Fruit fly (Drosophila melanogaster): Measurements from ENCODE around the gene CG14506.
A peak's percentile ranks its signal among the peaks of the same experiment; 100 is the strongest.

Gene CG14506

DNA sequence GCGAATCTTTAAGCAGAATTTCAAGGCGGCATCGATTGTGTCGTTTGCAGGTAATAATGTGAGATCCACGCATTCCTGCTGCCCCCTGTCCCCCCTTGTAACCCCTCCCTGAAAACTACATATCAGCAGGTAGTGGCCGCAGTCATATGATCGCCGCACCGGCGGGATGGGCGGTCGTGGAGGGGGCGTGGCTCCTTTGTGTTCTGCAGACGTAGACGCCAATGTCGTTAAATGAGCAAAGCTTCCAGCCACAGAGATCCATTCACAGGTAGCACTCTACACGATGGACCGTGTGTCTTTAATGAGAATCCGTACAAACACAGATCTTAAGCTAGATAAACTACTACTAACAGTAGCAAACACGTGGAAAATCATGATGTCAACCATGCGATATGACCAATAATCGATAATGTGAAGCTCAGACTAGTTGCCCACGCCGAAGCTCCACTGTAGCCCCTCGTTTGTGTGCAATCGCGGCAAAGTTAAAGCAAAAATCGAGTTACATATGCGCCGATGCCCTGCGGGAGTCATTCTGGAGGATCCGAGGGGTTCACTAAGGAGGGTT, 40.9 kb downstream of the CG14506 start, which contains the start of gene CG45544 (continued):
- TF ChIP-seq CG11695 (GFP tag; IDR thresholded peaks at IDR 0.05): no peak
- TF ChIP-seq CG33213 (GFP tag; optimal IDR thresholded peaks at IDR 0.05): no peak
- no peak for TF ChIP-seq CG2129 (GFP tag; IDR thresholded peaks at IDR 0.05; ENCODE audit: partially characterized antibody)
- TF ChIP-seq gsb-n (tag; optimal IDR thresholded peaks at IDR 0.05): no peak
- no peak for TF ChIP-seq h (optimal IDR thresholded peaks at IDR 0.05)
- no peak for TF ChIP-seq prd (optimal IDR thresholded peaks at IDR 0.05)
- peak; percentile 23; the same call in 1 of the 3 replicates for TF ChIP-seq prd (GFP tag; IDR thresholded peaks at IDR 0.05)
- TF ChIP-seq CG8765 (GFP tag; IDR thresholded peaks at IDR 0.05): 0 out of 2 replicates have a peak, but pooled peaks have one; percentile 19
- no peak for TF ChIP-seq Asciz (GFP tag; optimal IDR thresholded peaks at IDR 0.05)
- no peak for TF ChIP-seq Kr (GFP tag; optimal IDR thresholded peaks at IDR 0.05)
- no peak for TF ChIP-seq aop (GFP tag; IDR thresholded peaks at IDR 0.05)
- TF ChIP-seq Abd-B (GFP tag; optimal IDR thresholded peaks at IDR 0.05): no peak
- TF ChIP-seq kni (GFP tag; optimal IDR thresholded peaks at IDR 0.05): no peak
- TF ChIP-seq CG7271 (tag; optimal IDR thresholded peaks at IDR 0.05): no peak
- no peak for TF ChIP-seq dimm (GFP tag; IDR thresholded peaks at IDR 0.05)
- no peak for TF ChIP-seq Awh (GFP tag; IDR thresholded peaks at IDR 0.05)
- peak; percentile 83 for TF ChIP-seq nom (GFP tag; optimal IDR thresholded peaks at IDR 0.05)
- TF ChIP-seq CG17359 (tag; optimal IDR thresholded peaks at IDR 0.05): no peak
- no peak for TF ChIP-seq unc-4 (GFP tag; IDR thresholded peaks at IDR 0.05; ENCODE audit: partially characterized antibody)
- TF ChIP-seq ttk (GFP tag; IDR thresholded peaks at IDR 0.05): no peak
- no peak for TF ChIP-seq da (GFP tag; optimal IDR thresholded peaks at IDR 0.05)
- TF ChIP-seq Xrp1 (GFP tag; IDR thresholded peaks at IDR 0.05): peak; percentile 10; the same call in 1 of the 2 replicates
- TF ChIP-seq Myb (GFP tag; optimal IDR thresholded peaks at IDR 0.05): no peak
- no peak for TF ChIP-seq Deaf1 (tag; optimal IDR thresholded peaks at IDR 0.05)
- TF ChIP-seq nmo (GFP tag; optimal IDR thresholded peaks at IDR 0.05): no peak
- no peak for TF ChIP-seq sim (GFP tag; IDR thresholded peaks at IDR 0.05)
- peak; percentile 66 for TF ChIP-seq grau (tag; optimal IDR thresholded peaks at IDR 0.05)
- TF ChIP-seq CG17385 (GFP tag; optimal IDR thresholded peaks at IDR 0.05): no peak
- no peak for TF ChIP-seq CG8359 (GFP tag; optimal IDR thresholded peaks at IDR 0.05; ENCODE audit: borderline replicate concordance)
- no peak for TF ChIP-seq CG10431 (GFP tag; optimal IDR thresholded peaks at IDR 0.05)
- no peak for TF ChIP-seq CG10462 (GFP tag; optimal IDR thresholded peaks at IDR 0.05)
- TF ChIP-seq Blimp-1 (GFP tag; optimal IDR thresholded peaks at IDR 0.05): no peak
- no peak for TF ChIP-seq CG14014 (GFP tag; IDR thresholded peaks at IDR 0.05)
- TF ChIP-seq CG14667 (GFP tag; IDR thresholded peaks at IDR 0.05): no peak
- TF ChIP-seq wor (GFP tag; IDR thresholded peaks at IDR 0.05): no peak
- TF ChIP-seq CG13894 (tag; optimal IDR thresholded peaks at IDR 0.05): no peak
- TF ChIP-seq zf30C (GFP tag; optimal IDR thresholded peaks at IDR 0.05): no peak
- peak; percentile 96 for TF ChIP-seq corto (GFP tag; optimal IDR thresholded peaks at IDR 0.05)
- TF ChIP-seq CG2712 (tag; optimal IDR thresholded peaks at IDR 0.05): peak; percentile 5
- no peak for TF ChIP-seq mld (GFP tag; IDR thresholded peaks at IDR 0.05; ENCODE audit: partially characterized antibody)
- no peak for TF ChIP-seq Hey (tag; optimal IDR thresholded peaks at IDR 0.05)
- no peak for TF ChIP-seq HHEX (GFP tag; optimal IDR thresholded peaks at IDR 0.05)
- no peak for TF ChIP-seq CG5245 (GFP tag; optimal IDR thresholded peaks at IDR 0.05)
- TF ChIP-seq CrebB (tag; optimal IDR thresholded peaks at IDR 0.05): no peak
- no peak for TF ChIP-seq danr (GFP tag; IDR thresholded peaks at IDR 0.05)
- no peak for TF ChIP-seq CG12104 (GFP tag; optimal IDR thresholded peaks at IDR 0.05)
- TF ChIP-seq Gug (GFP tag; IDR thresholded peaks at IDR 0.05): 0 out of 4 replicates have a peak, but pooled peaks have one; percentile 40
- TF ChIP-seq dm (GFP tag; optimal IDR thresholded peaks at IDR 0.05): no peak
- no peak for TF ChIP-seq CG1233 (GFP tag; optimal IDR thresholded peaks at IDR 0.05)
- no peak for TF ChIP-seq CG12942 (GFP tag; optimal IDR thresholded peaks at IDR 0.05)
- TF ChIP-seq bcd (GFP tag; optimal IDR thresholded peaks at IDR 0.05): no peak

Measured in whole organism, embryonic.